Worm (Caenorhabditis elegans): ENCODE results near the gene iff-1.

DNA sequence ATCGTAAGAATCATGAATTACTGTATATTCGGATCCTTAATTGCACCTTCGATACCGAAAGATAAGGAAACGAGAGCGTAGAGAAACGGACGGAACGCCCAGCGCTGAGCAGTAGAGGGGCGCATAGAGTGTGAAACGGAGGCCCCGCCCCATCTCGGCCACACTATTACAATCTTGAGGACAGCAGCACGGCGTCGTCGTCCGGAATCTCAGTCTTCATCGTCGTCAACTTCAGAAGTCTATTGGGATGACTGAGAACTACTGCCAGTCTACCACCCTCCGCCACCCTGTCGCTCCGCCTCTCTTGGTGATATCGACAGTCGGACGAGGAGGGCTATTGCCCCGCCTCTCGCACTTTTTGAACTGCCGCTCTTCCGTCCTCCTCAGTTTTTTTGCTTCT is 17.7 kb upstream of the iff-1 start:
- no peak for TF ChIP-seq ekl-4 (GFP tag; IDR thresholded peaks at IDR 0.05)
- TF ChIP-seq pha-4 (tag; optimal IDR thresholded peaks at IDR 0.05), result no peak
- no peak for TF ChIP-seq F57A8.1 (GFP tag; optimal IDR thresholded peaks at IDR 0.05)
- TF ChIP-seq T26A5.8 (tag; optimal IDR thresholded peaks at IDR 0.05), result no peak
- no peak for TF ChIP-seq T07F8.4 (tag; optimal IDR thresholded peaks at IDR 0.05)
- no peak for TF ChIP-seq dpl-1 (GFP tag; optimal IDR thresholded peaks at IDR 0.05)
- no peak for TF ChIP-seq B0019.2 (GFP tag; conservative IDR thresholded peaks at IDR 0.05)
- no peak for TF ChIP-seq snpc-4 (GFP tag; optimal IDR thresholded peaks at IDR 0.05)
- TF ChIP-seq snpc-4 (tag; optimal IDR thresholded peaks at IDR 0.05), result no peak
- TF ChIP-seq ztf-6 (GFP tag; IDR thresholded peaks at IDR 0.05), result no peak
- no peak for TF ChIP-seq attf-3 (GFP tag; conservative IDR thresholded peaks at IDR 0.05)
- TF ChIP-seq aptf-2 (GFP tag; conservative IDR thresholded peaks at IDR 0.05), result no peak
- no peak for TF ChIP-seq unc-62 (GFP tag; optimal IDR thresholded peaks at IDR 0.05)

All from whole organism, young adult.